Fruit fly (Drosophila melanogaster) whole organism, pupa: Measurements from ENCODE around the gene up.

ENCODE experiments used
- CG10348 ChIP-seq: fragments of 200-800 bp; sonication (Bioruptor generic); IDR thresholded peaks from 2 replicates; pipeline ENCODE4 v1.3.6; 2022; ENCODE audit warnings: missing biosample characterization, missing genetic modification characterization
- CG13204 ChIP-seq: fragments of 200-800 bp; sonication (Bioruptor generic); optimal IDR thresholded peaks from 2 replicates; lab custom pipeline; 2018; ENCODE audit warnings: missing biosample characterization, mild to moderate bottlenecking, missing genetic modification characterization, moderate library complexity
- CG34367 ChIP-seq: fragments of 200-800 bp; sonication (Bioruptor generic); optimal IDR thresholded peaks from 2 replicates; lab custom pipeline; 2018; ENCODE audit warnings: missing biosample characterization, mild to moderate bottlenecking, missing genetic modification characterization
- CG4496 ChIP-seq: fragments of 200-800 bp; sonication (Bioruptor generic); IDR thresholded peaks from 3 replicates; pipeline ENCODE4 v1.3.6; 2022; ENCODE audit warnings: missing biosample characterization, missing genetic modification characterization
- CG8159 ChIP-seq: fragments of 200-800 bp; sonication (Bioruptor generic); optimal IDR thresholded peaks from 3 replicates; lab custom pipeline; 2018; ENCODE audit warnings: missing biosample characterization, mild to moderate bottlenecking, missing genetic modification characterization, moderate library complexity
- EcR ChIP-seq: fragments of 200-800 bp; sonication (Bioruptor generic); optimal IDR thresholded peaks from 3 replicates; lab custom pipeline; 2019; ENCODE audit warnings: missing biosample characterization, missing genetic modification characterization, mild to moderate bottlenecking, moderate library complexity, missing genetic modification reagents
- Ets98B ChIP-seq: fragments of 200-800 bp; sonication (Bioruptor generic); IDR thresholded peaks from 2 replicates; pipeline ENCODE4 v1.3.6; 2022; ENCODE audit warnings: missing biosample characterization, missing genetic modification characterization
- fd96Ca ChIP-seq: fragments of 200-800 bp; sonication (Bioruptor generic); IDR thresholded peaks from 3 replicates; pipeline ENCODE4 v1.3.6; 2022; ENCODE audit warnings: missing biosample characterization, missing genetic modification characterization
- rn ChIP-seq: fragments of 200-800 bp; sonication (Bioruptor generic); IDR thresholded peaks from 2 replicates; pipeline ENCODE4 v1.3.6; 2022; ENCODE audit warnings: missing biosample characterization, missing genetic modification characterization

- TF ChIP-seq CG34367 (tag; lab: Kevin White, UChicago), result no peak
- no peak for TF ChIP-seq rn (GFP tag; lab: Robert Waterston, UW)
- no peak for TF ChIP-seq CG8159 (tag; lab: Kevin White, UChicago)
- no peak for TF ChIP-seq EcR (GFP tag; lab: Kevin White, UChicago)
- TF ChIP-seq fd96Ca (GFP tag; lab: Robert Waterston, UW), result no peak
- no peak for TF ChIP-seq CG13204 (GFP tag; lab: Kevin White, UChicago)
- no peak for TF ChIP-seq CG4496 (GFP tag; lab: Robert Waterston, UW)
- no peak for TF ChIP-seq CG10348 (GFP tag; lab: Robert Waterston, UW)
- no peak for TF ChIP-seq Ets98B (GFP tag; lab: Robert Waterston, UW)
These were observed 39.3 kb downstream of the up start for dm6 chrX:13563042-13563441.
